Fruit fly (Drosophila melanogaster) whole organism, embryonic: ENCODE data around the gene CG31898.
A peak's percentile ranks its signal among the peaks of the same experiment; 100 is the strongest.

ENCODE experiments used
- CG10462 ChIP-seq: fragments of 200-800 bp; sonication (Bioruptor generic); optimal IDR thresholded peaks from 2 replicates; lab custom pipeline; 2016; ENCODE audit warnings: missing biosample characterization, missing genetic modification characterization
- CG11504 ChIP-seq: fragments of 200-800 bp; sonication (Bioruptor generic); optimal IDR thresholded peaks from 3 replicates; lab custom pipeline; 2019; ENCODE audit warnings: missing biosample characterization, mild to moderate bottlenecking, missing genetic modification characterization, moderate library complexity
- CG12219 ChIP-seq: fragments of 200-800 bp; sonication (Bioruptor generic); optimal IDR thresholded peaks from 3 replicates; lab custom pipeline; 2018; ENCODE audit warnings: missing biosample characterization, mild to moderate bottlenecking, missing genetic modification characterization
- CG15269 ChIP-seq: fragments of 200-800 bp; sonication (Bioruptor generic); optimal IDR thresholded peaks from 2 replicates; lab custom pipeline; 2018; ENCODE audit warnings: missing biosample characterization, mild to moderate bottlenecking, missing genetic modification characterization, moderate library complexity
- CG15696 ChIP-seq: fragments of 200-800 bp; sonication (Bioruptor generic); optimal IDR thresholded peaks from 2 replicates; lab custom pipeline; 2019; ENCODE audit warnings: missing biosample characterization, mild to moderate bottlenecking, missing genetic modification characterization, moderate library complexity
- CG17361 ChIP-seq: fragments of 200-800 bp; sonication (Bioruptor generic); IDR thresholded peaks from 3 replicates; pipeline ENCODE4 v1.3.6; 2022; ENCODE audit warnings: missing biosample characterization, missing genetic modification characterization
- CG17829 ChIP-seq: fragments of 200-800 bp; optimal IDR thresholded peaks from 2 replicates; lab custom pipeline; 2019; ENCODE audit warnings: missing biosample characterization, mild to moderate bottlenecking, missing genetic modification characterization, moderate library complexity
- CG18011 ChIP-seq: fragments of 200-800 bp; sonication (Bioruptor generic); optimal IDR thresholded peaks from 2 replicates; lab custom pipeline; 2017; ENCODE audit warnings: missing biosample characterization, missing genetic modification characterization, mild to moderate bottlenecking, moderate library complexity, missing genotype
- CG2678 ChIP-seq: fragments of 200-800 bp; sonication (Bioruptor generic); optimal IDR thresholded peaks from 3 replicates; lab custom pipeline; 2019; ENCODE audit warnings: missing biosample characterization, mild to moderate bottlenecking, missing genetic modification characterization, moderate library complexity
- CG2712 ChIP-seq: fragments of 200-800 bp; optimal IDR thresholded peaks from 3 replicates; lab custom pipeline; 2019; ENCODE audit warnings: missing biosample characterization, mild to moderate bottlenecking, missing genetic modification characterization, moderate library complexity
- CG30020 ChIP-seq: fragments of 200-800 bp; optimal IDR thresholded peaks from 2 replicates; lab custom pipeline; 2019; ENCODE audit warnings: missing biosample characterization, mild to moderate bottlenecking, missing genetic modification characterization, moderate library complexity
- CG6791 ChIP-seq: fragments of 200-800 bp; sonication (Bioruptor generic); IDR thresholded peaks from 3 replicates; pipeline ENCODE4 v1.3.6; 2022; ENCODE audit warnings: missing biosample characterization, missing genetic modification characterization; ENCODE audit not compliant: partially characterized antibody
- CG7556 ChIP-seq: fragments of 200-800 bp; sonication (Bioruptor generic); optimal IDR thresholded peaks from 2 replicates; lab custom pipeline; 2017; ENCODE audit warnings: missing biosample characterization, mild to moderate bottlenecking, missing genetic modification characterization
- CG8290 ChIP-seq, 3 experiments: fragments of 200-800 bp; sonication (Bioruptor generic); optimal IDR thresholded peaks; 2 replicates each; lab custom pipeline; 2016 to 2019; ENCODE audit warnings: missing biosample characterization in 3 of 3, missing genetic modification characterization in 3 of 3, mild to moderate bottlenecking in 2 of 3, moderate library complexity in 1 of 3
- CG8944 ChIP-seq: fragments of 200-800 bp; sonication (Bioruptor generic); optimal IDR thresholded peaks from 3 replicates; lab custom pipeline; 2016; ENCODE audit warnings: missing biosample characterization, missing genetic modification characterization
- CG9932 ChIP-seq: fragments of 200-800 bp; sonication (Bioruptor generic); IDR thresholded peaks from 2 replicates; pipeline ENCODE4 v1.3.6; 2022; ENCODE audit warnings: missing biosample characterization, missing genetic modification characterization
- CoRest ChIP-seq: fragments of 200-800 bp; sonication (Bioruptor generic); optimal IDR thresholded peaks from 3 replicates; lab custom pipeline; 2018; ENCODE audit warnings: missing biosample characterization, mild to moderate bottlenecking, missing genetic modification characterization, moderate library complexity
- Dll ChIP-seq: fragments of 200-800 bp; sonication (Bioruptor generic); IDR thresholded peaks from 4 replicates; pipeline ENCODE4 v1.3.6; 2022; ENCODE audit warnings: missing biosample characterization, missing genetic modification characterization; ENCODE audit not compliant: partially characterized antibody
- E2f1 ChIP-seq: fragments of 200-800 bp; sonication (Bioruptor generic); IDR thresholded peaks from 2 replicates; pipeline ENCODE4 v1.3.6; 2022; ENCODE audit warnings: missing biosample characterization, missing genetic modification characterization
- Ets97D ChIP-seq: fragments of 200-800 bp; sonication (Bioruptor generic); optimal IDR thresholded peaks from 3 replicates; lab custom pipeline; 2016; ENCODE audit warnings: missing biosample characterization, missing genetic modification characterization
- Hr3 ChIP-seq: fragments of 200-800 bp; sonication (Bioruptor generic); optimal IDR thresholded peaks from 3 replicates; lab custom pipeline; 2016; ENCODE audit warnings: missing biosample characterization, missing genetic modification characterization
- MBD-R2 ChIP-seq: fragments of 200-800 bp; sonication (Bioruptor generic); IDR thresholded peaks from 2 replicates; pipeline ENCODE4 v1.3.6; 2022; ENCODE audit warnings: missing biosample characterization, missing genetic modification characterization
- Med ChIP-seq: fragments of 200-800 bp; sonication (Bioruptor generic); peaks from one replicate; lab custom pipeline; 2016; ENCODE audit warnings: missing biosample characterization, missing genetic modification characterization, mild to moderate bottlenecking, inconsistent platforms, moderate library complexity
- Rfx ChIP-seq: fragments of 200-800 bp; sonication (Bioruptor generic); IDR thresholded peaks from 2 replicates; pipeline ENCODE4 v1.3.6; 2022; ENCODE audit warnings: missing biosample characterization, missing genetic modification characterization
- Scr ChIP-seq: fragments of 200-800 bp; sonication (Bioruptor generic); IDR thresholded peaks from 2 replicates; pipeline ENCODE4 v1.3.6; 2022; ENCODE audit warnings: missing biosample characterization, missing genetic modification characterization; ENCODE audit not compliant: partially characterized antibody
- ci ChIP-seq: fragments of 200-800 bp; sonication (Bioruptor generic); IDR thresholded peaks from 3 replicates; pipeline ENCODE4 v1.3.6; 2022; ENCODE audit warnings: missing biosample characterization, missing genetic modification characterization
- dmrt11E ChIP-seq: fragments of 200-800 bp; sonication (Bioruptor generic); optimal IDR thresholded peaks from 3 replicates; lab custom pipeline; 2018; ENCODE audit warnings: missing biosample characterization, mild to moderate bottlenecking, missing genetic modification characterization, moderate library complexity
- dpn ChIP-seq, 2 experiments: fragments of 200-800 bp; sonication (Bioruptor generic); optimal IDR thresholded peaks; 3 replicates each; lab custom pipeline; 2016; ENCODE audit warnings: missing biosample characterization in 2 of 2, missing genetic modification characterization in 2 of 2
- gem ChIP-seq: fragments of 200-800 bp; sonication (Bioruptor generic); optimal IDR thresholded peaks from 2 replicates; lab custom pipeline; 2019; ENCODE audit warnings: missing biosample characterization, mild to moderate bottlenecking, missing genetic modification characterization, moderate library complexity
- insv ChIP-seq, 2 experiments: fragments of 200-800 bp; sonication (Bioruptor generic); optimal IDR thresholded peaks; 3 replicates each; lab custom pipeline; 2016 to 2018; ENCODE audit warnings: missing biosample characterization in 2 of 2, missing genetic modification characterization in 2 of 2
- inv ChIP-seq: fragments of 200-800 bp; sonication (Bioruptor generic); IDR thresholded peaks from 2 replicates; pipeline ENCODE4 v1.3.6; 2022; ENCODE audit warnings: missing biosample characterization, missing genetic modification characterization; ENCODE audit not compliant: partially characterized antibody
- klu ChIP-seq: fragments of 200-800 bp; sonication (Bioruptor generic); IDR thresholded peaks from 2 replicates; pipeline ENCODE4 v1.3.6; 2022; ENCODE audit warnings: missing biosample characterization, missing genetic modification characterization
- kni ChIP-seq: fragments of 200-800 bp; sonication (Bioruptor generic); optimal IDR thresholded peaks from 3 replicates; lab custom pipeline; 2017; ENCODE audit warnings: mild to moderate bottlenecking, missing biosample characterization, missing genetic modification reagents, missing genetic modification characterization
- knrl ChIP-seq: fragments of 200-800 bp; sonication (Bioruptor generic); IDR thresholded peaks from 3 replicates; pipeline ENCODE4 v1.3.6; 2022; ENCODE audit warnings: missing biosample characterization, missing genetic modification characterization; ENCODE audit not compliant: partially characterized antibody
- mirr ChIP-seq: fragments of 200-800 bp; sonication (Bioruptor generic); optimal IDR thresholded peaks from 3 replicates; lab custom pipeline; 2018; ENCODE audit warnings: missing biosample characterization, mild to moderate bottlenecking, missing genetic modification characterization
- mld ChIP-seq: fragments of 200-800 bp; sonication (Bioruptor generic); IDR thresholded peaks from 3 replicates; pipeline ENCODE4 v1.3.6; 2022; ENCODE audit warnings: missing biosample characterization, missing genetic modification characterization; ENCODE audit not compliant: partially characterized antibody
- row ChIP-seq: fragments of 200-800 bp; sonication (Bioruptor generic); IDR thresholded peaks from 3 replicates; pipeline ENCODE4 v1.3.6; 2022; ENCODE audit warnings: missing biosample characterization, missing genetic modification characterization
- sens ChIP-seq: fragments of 200-800 bp; sonication (Bioruptor generic); peaks from one replicate; lab custom pipeline; 2016; ENCODE audit warnings: missing biosample characterization, missing genetic modification characterization
- slbo ChIP-seq: fragments of 200-800 bp; sonication (Bioruptor generic); IDR thresholded peaks from 2 replicates; pipeline ENCODE4 v1.3.6; 2022; ENCODE audit warnings: missing biosample characterization, missing genetic modification characterization
- slp2 ChIP-seq: fragments of 200-800 bp; sonication (Bioruptor generic); optimal IDR thresholded peaks from 2 replicates; lab custom pipeline; 2016; ENCODE audit warnings: missing biosample characterization, missing genetic modification characterization
- stwl ChIP-seq: fragments of 200-800 bp; sonication (Bioruptor generic); optimal IDR thresholded peaks from 3 replicates; lab custom pipeline; 2018; ENCODE audit warnings: missing biosample characterization, mild to moderate bottlenecking, missing genetic modification characterization, moderate library complexity
- unpg ChIP-seq: fragments of 200-800 bp; sonication (Bioruptor generic); optimal IDR thresholded peaks from 3 replicates; lab custom pipeline; 2018; ENCODE audit warnings: missing biosample characterization, mild to moderate bottlenecking, missing genetic modification characterization, moderate library complexity
- vfl ChIP-seq: fragments of 200-800 bp; sonication (Bioruptor generic); optimal IDR thresholded peaks from 2 replicates; lab custom pipeline; 2016; ENCODE audit warnings: missing biosample characterization, missing genetic modification characterization
- vnd ChIP-seq: fragments of 200-800 bp; sonication (Bioruptor generic); IDR thresholded peaks from 3 replicates; pipeline ENCODE4 v1.3.6; 2022; ENCODE audit warnings: missing biosample characterization, missing genetic modification characterization; ENCODE audit not compliant: partially characterized antibody
- zen ChIP-seq: fragments of 200-800 bp; sonication (Bioruptor generic); optimal IDR thresholded peaks from 3 replicates; lab custom pipeline; 2018; ENCODE audit warnings: missing biosample characterization, mild to moderate bottlenecking, missing genetic modification characterization, moderate library complexity
- zfh2 ChIP-seq: fragments of 200-800 bp; sonication (Bioruptor generic); optimal IDR thresholded peaks from 2 replicates; lab custom pipeline; 2016; ENCODE audit warnings: missing biosample characterization, missing genetic modification characterization

Gene CG31898

dm6 chr2L:8365701-8366643 lies 34.2 kb upstream of the CG31898 start, which contains the start of gene Pp2A-29B (continued):
- peak; percentile 100 for TF ChIP-seq Dll (GFP tag; lab: Robert Waterston, UW)
- TF ChIP-seq CG7556 (GFP tag; lab: Kevin White, UChicago) = no peak
- TF ChIP-seq CG9932 (GFP tag; lab: Robert Waterston, UW) = peak; percentile 65
- TF ChIP-seq CG12219 = no peak
- peak; percentile 57 for TF ChIP-seq Med (GFP tag; lab: Kevin White, UChicago)
- TF ChIP-seq CG8944 (GFP tag; lab: Kevin White, UChicago) = no peak
- peak; percentile 48 for TF ChIP-seq gem (tag; lab: Kevin White, UChicago)
- peak; percentile 45; the same call in 1 of the 2 replicates for TF ChIP-seq klu
- peak; percentile 71 for TF ChIP-seq CG30020 (tag; lab: Kevin White, UChicago)
- peak; percentile 67; the same call in 2 of the 3 replicates for TF ChIP-seq CG17361 (GFP tag; lab: Robert Waterston, UW)
- TF ChIP-seq knrl (GFP tag; lab: Robert Waterston, UW) = peak; percentile 100
- TF ChIP-seq MBD-R2 (GFP tag; lab: Robert Waterston, UW) = 0 out of 2 replicates have a peak, but pooled peaks have one; percentile 7
- peak; percentile 53 for TF ChIP-seq CG17829 (tag; lab: Kevin White, UChicago)
- peak; percentile 15 for TF ChIP-seq CG2678 (tag; lab: Kevin White, UChicago)
- no peak for TF ChIP-seq unpg
- TF ChIP-seq CG10462 (GFP tag; lab: Kevin White, UChicago) = peak; percentile 7
- TF ChIP-seq inv (GFP tag; lab: Robert Waterston, UW) = peak; percentile 100
- peak; percentile 9 for TF ChIP-seq CG15269 (tag; lab: Kevin White, UChicago)
- peak; percentile 99 for TF ChIP-seq Scr (GFP tag; lab: Robert Waterston, UW)
- TF ChIP-seq CG2712 (tag; lab: Kevin White, UChicago) = peak; percentile 61
- TF ChIP-seq E2f1 = 0 out of 2 replicates have a peak, but pooled peaks have one; percentile 23
- peak; percentile 55 for TF ChIP-seq kni (GFP tag; lab: Kevin White, UChicago)
- TF ChIP-seq Rfx = 0 out of 2 replicates have a peak, but pooled peaks have one; percentile 11
- TF ChIP-seq mld (GFP tag; lab: Robert Waterston, UW) = peak; percentile 94
- peak; percentile 13 for TF ChIP-seq CG8290 (GFP tag; optimal IDR thresholded peaks at IDR 0.05; lab: Kevin White, UChicago)
- no peak for TF ChIP-seq CG8290 (tag; optimal IDR thresholded peaks at IDR 0.05; lab: Kevin White, UChicago)
- TF ChIP-seq CG15696 (tag; lab: Kevin White, UChicago) = peak; percentile 35
- peak; percentile 29 for TF ChIP-seq zfh2 (GFP tag; lab: Kevin White, UChicago)
- TF ChIP-seq vfl (GFP tag; lab: Kevin White, UChicago) = peak; percentile 32
- peak; percentile 59 for TF ChIP-seq zen (tag; lab: Kevin White, UChicago)
- TF ChIP-seq stwl (tag; lab: Kevin White, UChicago) = peak; percentile 51
- TF ChIP-seq dmrt11E (tag; lab: Kevin White, UChicago) = peak; percentile 46
- peak in 1 of 2 experiments; percentile 25 for TF ChIP-seq insv (GFP tag; optimal IDR thresholded peaks at IDR 0.05; lab: Kevin White, UChicago)
- TF ChIP-seq CG11504 (tag; lab: Kevin White, UChicago) = peak; percentile 56
- TF ChIP-seq CG18011 (GFP tag; lab: Kevin White, UChicago) = peak; percentile 97
- peak; percentile 85 for TF ChIP-seq row (GFP tag; lab: Robert Waterston, UW)
- no peak for TF ChIP-seq mirr (GFP tag; lab: Kevin White, UChicago)
- peak; percentile 98 for TF ChIP-seq CG6791 (GFP tag; lab: Robert Waterston, UW)
- no peak for TF ChIP-seq ci
- TF ChIP-seq slbo (GFP tag; lab: Robert Waterston, UW) = peak; percentile 56; the same call in 1 of the 2 replicates
- peak; percentile 31 for TF ChIP-seq Ets97D (GFP tag; lab: Kevin White, UChicago)
- peak; percentile 100 for TF ChIP-seq vnd (GFP tag; lab: Robert Waterston, UW)
- peak; percentile 66 for TF ChIP-seq CoRest
- peak; percentile 51 for TF ChIP-seq Hr3 (GFP tag; lab: Kevin White, UChicago)
- TF ChIP-seq slp2 (GFP tag; lab: Kevin White, UChicago) = no peak
- TF ChIP-seq sens (GFP tag; lab: Kevin White, UChicago) = peak; percentile 37
- peak in 1 of 2 experiments; percentile 17 for TF ChIP-seq dpn (GFP tag; optimal IDR thresholded peaks at IDR 0.05; lab: Kevin White, UChicago)
